Worm (Caenorhabditis elegans): ENCODE data around the gene R02D5.8.

Gene R02D5.8

DNA sequence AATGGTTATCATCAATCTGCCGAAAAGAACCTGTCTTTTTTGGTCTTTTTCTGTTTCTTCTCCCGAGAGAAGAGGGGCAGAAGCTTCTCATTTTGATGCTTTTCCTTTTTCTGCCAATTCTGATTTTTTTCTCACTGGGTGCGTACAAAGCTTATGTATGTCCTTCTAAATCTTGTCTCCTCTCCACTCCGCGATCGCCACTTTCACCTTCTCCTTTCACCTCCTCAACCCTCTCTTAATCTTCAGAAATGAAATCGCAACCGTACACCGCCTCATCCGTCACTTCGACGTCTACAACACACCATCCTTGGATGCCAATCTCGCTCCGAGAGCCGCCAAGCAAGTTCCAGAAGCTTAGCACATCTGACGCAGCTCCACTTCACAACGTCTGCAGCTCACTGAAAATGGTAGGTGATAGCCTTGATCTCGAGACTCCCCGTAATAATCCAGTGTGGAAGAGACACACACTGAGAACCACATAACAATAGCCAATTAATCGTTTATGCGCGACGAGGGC lies 11.1 kb downstream of the R02D5.8 start, which contains the start of gene R02D5.1 (continued):
- TF ChIP-seq unc-39 (tag; optimal IDR thresholded peaks at IDR 0.05) (no peak), snpc-4 (tag; optimal IDR thresholded peaks at IDR 0.05) (no peak), ceh-83 (GFP tag; optimal IDR thresholded peaks at IDR 0.05) (no peak), M03D4.4 (tag; optimal IDR thresholded peaks at IDR 0.05) (no peak), unc-120 (tag; optimal IDR thresholded peaks at IDR 0.05; ENCODE audit: poor library complexity, severe bottlenecking) (no peak), nhr-76 (tag; optimal IDR thresholded peaks at IDR 0.05) (no peak)

DNA sequence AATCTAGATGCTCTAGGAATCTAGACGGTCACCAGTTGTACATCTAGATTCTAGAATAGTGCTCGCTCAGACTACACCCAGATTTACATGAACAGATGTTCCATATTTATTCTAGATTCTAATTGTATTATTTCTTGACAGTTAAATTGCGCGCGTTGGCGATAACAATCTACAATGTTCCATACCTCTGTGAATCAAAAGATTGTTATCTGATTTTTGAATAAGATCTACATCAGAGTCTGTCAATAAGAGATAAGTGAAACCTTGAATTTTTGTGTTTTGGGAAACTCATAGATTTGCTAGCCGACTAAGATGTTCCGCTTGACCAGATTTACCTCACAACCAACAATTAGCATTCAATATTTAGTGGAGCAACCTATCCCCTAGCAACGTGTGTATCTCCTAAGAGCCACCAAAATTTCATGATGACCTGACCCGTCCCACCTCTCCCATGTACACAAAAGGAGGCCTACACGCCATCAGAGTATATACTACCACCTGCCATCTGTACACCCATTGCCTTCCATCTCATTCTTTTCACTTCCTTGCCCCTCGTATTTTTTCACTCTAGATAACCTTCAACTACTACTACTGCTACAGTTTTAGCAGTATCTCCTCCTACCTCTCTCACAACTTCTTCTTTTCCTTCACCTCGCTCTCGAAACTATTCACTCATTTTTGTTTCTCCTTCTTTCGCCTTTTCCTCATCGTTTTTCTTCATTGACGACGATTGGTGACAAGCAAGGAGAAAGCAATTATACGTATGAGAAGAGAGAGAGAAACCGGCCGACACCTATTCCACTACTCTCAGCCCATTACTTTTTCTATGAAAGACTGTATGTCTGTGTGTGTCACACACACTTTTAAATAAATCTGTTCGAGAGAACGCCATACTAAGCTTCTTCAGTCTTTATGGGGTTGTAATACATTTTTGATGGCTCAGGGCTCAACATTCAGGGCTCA lies 12.2 kb downstream of the R02D5.8 start:
- no peak for TF ChIP-seq ceh-43 (GFP tag; optimal IDR thresholded peaks at IDR 0.05)
- TF ChIP-seq drap-1 (GFP tag; optimal IDR thresholded peaks at IDR 0.05): peak; percentile 66
- TF ChIP-seq ham-2 (GFP tag; optimal IDR thresholded peaks at IDR 0.05): peak; percentile 57
- TF ChIP-seq pha-4 (tag; optimal IDR thresholded peaks at IDR 0.05): no peak
- no peak for TF ChIP-seq lin-32 (GFP tag; optimal IDR thresholded peaks at IDR 0.05)
- TF ChIP-seq blmp-1 (tag; optimal IDR thresholded peaks at IDR 0.05): no peak
- TF ChIP-seq snpc-4 (tag; optimal IDR thresholded peaks at IDR 0.05): no peak
- TF ChIP-seq nhr-237 (tag; optimal IDR thresholded peaks at IDR 0.05): no peak
- TF ChIP-seq cnd-1 (tag; optimal IDR thresholded peaks at IDR 0.05): no peak
- TF ChIP-seq ztf-11 (tag; optimal IDR thresholded peaks at IDR 0.05): peak; percentile 46
- no peak for TF ChIP-seq unc-120 (tag; optimal IDR thresholded peaks at IDR 0.05; ENCODE audit: poor library complexity, severe bottlenecking)
- TF ChIP-seq tbx-8 (GFP tag; optimal IDR thresholded peaks at IDR 0.05): no peak
- TF ChIP-seq nhr-12 (tag; optimal IDR thresholded peaks at IDR 0.05): no peak
- no peak for TF ChIP-seq lin-13 (tag; optimal IDR thresholded peaks at IDR 0.05)
- TF ChIP-seq lsy-2 (tag; optimal IDR thresholded peaks at IDR 0.05): no peak
- TF ChIP-seq sptf-1 (tag; optimal IDR thresholded peaks at IDR 0.05): no peak
- TF ChIP-seq elt-1 (tag; optimal IDR thresholded peaks at IDR 0.05; ENCODE audit: borderline replicate concordance, insufficient read depth): peak; percentile 99
- no peak for TF ChIP-seq mep-1 (tag; optimal IDR thresholded peaks at IDR 0.05)
- no peak for TF ChIP-seq M03D4.4 (tag; optimal IDR thresholded peaks at IDR 0.05)
- TF ChIP-seq zip-8 (tag; optimal IDR thresholded peaks at IDR 0.05): no peak
- TF ChIP-seq nhr-76 (tag; optimal IDR thresholded peaks at IDR 0.05): no peak
- TF ChIP-seq mab-5 (tag; optimal IDR thresholded peaks at IDR 0.05): no peak
- no peak for TF ChIP-seq mls-2 (tag; optimal IDR thresholded peaks at IDR 0.05)
- peak; percentile 68 for TF ChIP-seq unc-62 (GFP tag; optimal IDR thresholded peaks at IDR 0.05)
- peak; percentile 53 for TF ChIP-seq nhr-2 (tag; optimal IDR thresholded peaks at IDR 0.05)
- TF ChIP-seq ceh-83 (GFP tag; optimal IDR thresholded peaks at IDR 0.05): no peak
- no peak for TF ChIP-seq nhr-28 (tag; optimal IDR thresholded peaks at IDR 0.05)
- no peak for TF ChIP-seq ceh-39 (tag; optimal IDR thresholded peaks at IDR 0.05)
- TF ChIP-seq hlh-1 (tag; optimal IDR thresholded peaks at IDR 0.05): no peak
- TF ChIP-seq ces-1 (GFP tag; optimal IDR thresholded peaks at IDR 0.05): peak; percentile 58
- TF ChIP-seq bed-3 (GFP tag; optimal IDR thresholded peaks at IDR 0.05): no peak
- no peak for TF ChIP-seq flh-1 (GFP tag; optimal IDR thresholded peaks at IDR 0.05)
- TF ChIP-seq elt-3 (tag; optimal IDR thresholded peaks at IDR 0.05): no peak
- TF ChIP-seq sem-2 (GFP tag; optimal IDR thresholded peaks at IDR 0.05): no peak
- TF ChIP-seq unc-39 (tag; optimal IDR thresholded peaks at IDR 0.05): no peak

DNA sequence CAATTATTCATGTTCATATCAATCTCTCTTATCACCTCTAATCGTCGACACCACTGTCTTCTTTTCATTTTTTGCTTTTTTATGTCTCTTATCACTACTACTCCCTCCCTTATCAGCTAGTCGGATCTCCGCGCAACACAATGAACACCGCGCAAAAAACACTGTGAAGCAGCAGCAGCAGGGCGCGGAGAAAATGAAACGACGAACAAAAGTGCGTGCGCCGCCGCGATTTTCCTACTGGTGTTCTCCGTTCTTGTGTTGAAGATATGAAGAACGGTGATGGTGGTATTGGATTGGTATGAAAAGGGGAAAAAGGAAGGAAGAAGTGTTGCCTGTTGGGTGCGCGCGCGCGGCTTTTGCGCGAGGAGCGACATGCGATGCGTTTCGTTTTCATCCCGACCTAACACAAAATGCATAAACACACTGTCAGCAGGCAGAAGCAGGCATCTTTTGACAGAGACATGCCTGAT lies 13.4 kb downstream of the R02D5.8 start:
- TF ChIP-seq tbx-8 (GFP tag; optimal IDR thresholded peaks at IDR 0.05): no peak
- TF ChIP-seq sem-2 (GFP tag; optimal IDR thresholded peaks at IDR 0.05): peak; percentile 7
- no peak for TF ChIP-seq pha-4 (tag; optimal IDR thresholded peaks at IDR 0.05)
- TF ChIP-seq mab-5 (tag; optimal IDR thresholded peaks at IDR 0.05): no peak
- TF ChIP-seq flh-1 (GFP tag; optimal IDR thresholded peaks at IDR 0.05): no peak
- peak; percentile 15 for TF ChIP-seq cnd-1 (tag; optimal IDR thresholded peaks at IDR 0.05)
- peak; percentile 92 for TF ChIP-seq elt-1 (tag; optimal IDR thresholded peaks at IDR 0.05; ENCODE audit: borderline replicate concordance, insufficient read depth)
- peak; percentile 30 for TF ChIP-seq sptf-1 (tag; optimal IDR thresholded peaks at IDR 0.05)
- TF ChIP-seq ztf-11 (tag; optimal IDR thresholded peaks at IDR 0.05): no peak
- no peak for TF ChIP-seq nhr-28 (tag; optimal IDR thresholded peaks at IDR 0.05)
- no peak for TF ChIP-seq ceh-43 (GFP tag; optimal IDR thresholded peaks at IDR 0.05)
- no peak for TF ChIP-seq unc-62 (GFP tag; optimal IDR thresholded peaks at IDR 0.05)
- TF ChIP-seq elt-3 (tag; optimal IDR thresholded peaks at IDR 0.05): peak; percentile 14
- peak; percentile 95 for TF ChIP-seq ham-2 (GFP tag; optimal IDR thresholded peaks at IDR 0.05)
- peak; percentile 62 for TF ChIP-seq drap-1 (GFP tag; optimal IDR thresholded peaks at IDR 0.05)
- no peak for TF ChIP-seq M03D4.4 (tag; optimal IDR thresholded peaks at IDR 0.05)

Data from whole organism, mixed stage, embryonic.